Worm (Caenorhabditis elegans) whole organism, early embryonic: Measurements from ENCODE around the gene C16C8.17.
A peak's percentile ranks its signal among the peaks of the same experiment; 100 is the strongest.

ENCODE experiments used
- B0310.2 ChIP-seq: sonication (generic microtip); optimal IDR thresholded peaks from 2 replicates; lab custom pipeline; 2016; ENCODE audit warnings: mild to moderate bottlenecking, missing genetic modification characterization, missing compliant biosample characterization
- F13C5.2 ChIP-seq: sonication (generic microtip); optimal IDR thresholded peaks from 2 replicates; lab custom pipeline; 2017; ENCODE audit warnings: mild to moderate bottlenecking, missing genetic modification characterization, inconsistent platforms, missing compliant biosample characterization
- aly-1 ChIP-seq: sonication (generic microtip); optimal IDR thresholded peaks from 2 replicates; lab custom pipeline; 2016; ENCODE audit warnings: missing genetic modification characterization, missing compliant biosample characterization
- ama-1 ChIP-seq: fragments of 150-350 bp; optimal IDR thresholded peaks from 2 replicates; lab custom pipeline; 2014
- ceh-13 ChIP-seq: fragments of 200-800 bp; sonication (Bioruptor generic); optimal IDR thresholded peaks from 2 replicates; lab custom pipeline; 2018; ENCODE audit warnings: mild to moderate bottlenecking, missing genetic modification characterization, missing compliant biosample characterization
- ceh-36 ChIP-seq: sonication (generic microtip); optimal IDR thresholded peaks from 2 replicates; lab custom pipeline; 2016; ENCODE audit warnings: missing genetic modification characterization, inconsistent platforms, missing compliant biosample characterization
- ets-7 ChIP-seq: sonication (generic microtip); optimal IDR thresholded peaks from 2 replicates; lab custom pipeline; 2016; ENCODE audit warnings: missing genotype, missing genetic modification characterization, missing compliant biosample characterization
- flt-1 ChIP-seq: fragments of 200-800 bp; sonication (Bioruptor generic); IDR thresholded peaks from 2 replicates; pipeline ENCODE4 v1.3.6; 2022; ENCODE audit warnings: missing genetic modification characterization, missing compliant biosample characterization
- hmbx-1 ChIP-seq: sonication (generic microtip); optimal IDR thresholded peaks from 2 replicates; lab custom pipeline; 2016; ENCODE audit warnings: mild to moderate bottlenecking, missing genetic modification characterization, missing compliant biosample characterization
- hmg-4 ChIP-seq: fragments of 200-800 bp; sonication (Bioruptor generic); optimal IDR thresholded peaks from 2 replicates; lab custom pipeline; 2018; ENCODE audit warnings: mild to moderate bottlenecking, missing genetic modification characterization, missing compliant biosample characterization
- hnd-1 ChIP-seq: sonication (generic microtip); optimal IDR thresholded peaks from 2 replicates; lab custom pipeline; 2016; ENCODE audit warnings: missing genetic modification characterization, missing compliant biosample characterization
- pes-1 ChIP-seq: fragments of 200-800 bp; sonication (Bioruptor generic); IDR thresholded peaks from 2 replicates; pipeline ENCODE4 v1.3.6; 2022; ENCODE audit warnings: missing genetic modification reagents, missing genetic modification characterization, missing compliant biosample characterization
- scrt-1 ChIP-seq: fragments of 200-800 bp; sonication (Bioruptor generic); IDR thresholded peaks from 2 replicates; pipeline ENCODE4 v1.3.6; 2022; ENCODE audit warnings: missing genetic modification characterization, missing compliant biosample characterization
- sea-1 ChIP-seq: fragments of 200-800 bp; sonication (Bioruptor generic); conservative IDR thresholded peaks from 2 replicates; pipeline ENCODE4 v1.3.6; 2022; ENCODE audit warnings: missing genetic modification characterization, missing compliant biosample characterization
- tbx-11 ChIP-seq: fragments of 200-800 bp; sonication (Bioruptor generic); IDR thresholded peaks from 2 replicates; pipeline ENCODE4 v1.3.6; 2022; ENCODE audit warnings: missing genetic modification characterization, missing compliant biosample characterization
- tbx-37 ChIP-seq: fragments of 200-800 bp; sonication (Bioruptor generic); conservative IDR thresholded peaks from 2 replicates; pipeline ENCODE4 v1.3.6; 2022; ENCODE audit warnings: missing genetic modification reagents, missing genetic modification characterization, missing compliant biosample characterization
- tra-4 ChIP-seq: sonication (generic microtip); optimal IDR thresholded peaks from 2 replicates; lab custom pipeline; 2017; ENCODE audit warnings: missing genetic modification characterization, missing compliant biosample characterization

Gene C16C8.17

DNA sequence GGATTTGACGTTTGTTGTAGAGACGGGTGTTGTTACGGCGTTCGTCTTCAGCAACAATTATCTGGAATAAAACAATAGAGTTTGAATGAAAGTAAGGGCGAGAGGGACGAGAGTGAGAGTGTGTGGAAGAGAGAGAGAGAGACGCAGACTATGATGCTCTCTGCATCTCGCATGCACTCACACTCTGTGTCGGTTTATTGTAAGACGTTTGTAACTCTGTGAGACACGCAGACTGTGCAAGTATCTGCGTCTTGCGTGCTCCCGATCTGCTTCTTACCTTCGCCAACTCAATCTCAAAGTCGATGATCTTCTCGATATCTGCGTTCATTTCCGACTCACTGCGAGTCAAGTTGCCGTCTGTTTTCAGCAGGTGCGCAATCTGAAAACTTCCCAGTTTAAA lies 17.7 kb upstream of the C16C8.17 start:
- TF ChIP-seq tbx-11 (GFP tag; lab: Robert Waterston, UW) = no peak
- no peak for TF ChIP-seq hnd-1
- no peak for TF ChIP-seq aly-1 (tag; lab: Kevin White, UChicago)
- no peak for TF ChIP-seq pes-1 (GFP tag; lab: Robert Waterston, UW)
- TF ChIP-seq hmbx-1 = no peak
- no peak for TF ChIP-seq tbx-37 (GFP tag; lab: Robert Waterston, UW)
- TF ChIP-seq sea-1 (GFP tag; lab: Robert Waterston, UW) = no peak
- no peak for TF ChIP-seq F13C5.2 (tag; lab: Kevin White, UChicago)
- no peak for TF ChIP-seq ceh-36 (tag; lab: Kevin White, UChicago)
- TF ChIP-seq hmg-4 (GFP tag; lab: Kevin White, UChicago) = no peak
- TF ChIP-seq ama-1 (lab: Kevin White, UChicago) = no peak
- TF ChIP-seq scrt-1 = no peak

DNA sequence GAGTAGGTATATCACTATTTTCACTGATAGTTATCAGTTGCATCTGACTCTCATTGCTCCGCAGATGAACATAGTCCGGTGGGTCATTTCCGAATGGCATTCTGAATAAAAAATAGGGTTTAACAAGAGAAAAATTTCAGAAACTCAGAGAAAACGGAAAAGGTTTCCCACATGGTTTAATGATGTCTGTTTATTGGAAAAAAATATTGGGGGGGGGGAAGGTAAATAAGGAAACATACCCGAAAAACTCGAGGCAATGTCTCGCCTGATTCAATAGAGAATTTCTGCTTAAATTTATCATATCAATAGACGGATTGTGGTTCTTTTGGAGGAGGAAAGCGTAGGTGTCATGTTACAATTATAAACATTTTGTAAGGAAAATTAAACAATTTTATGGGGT lies 15.2 kb upstream of the C16C8.17 start, which contains the start of gene nep-11:
nep-11 (minus strand) TSS at position 101 of the 400 bp plus-strand sequence.
- no peak for TF ChIP-seq tbx-11 (GFP tag; lab: Robert Waterston, UW)
- no peak for TF ChIP-seq hmg-4 (GFP tag; lab: Kevin White, UChicago)
- TF ChIP-seq hnd-1 = no peak
- no peak for TF ChIP-seq scrt-1
- TF ChIP-seq ceh-13 (GFP tag; lab: Kevin White, UChicago) = no peak
- no peak for TF ChIP-seq B0310.2
- no peak for TF ChIP-seq aly-1 (tag; lab: Kevin White, UChicago)
- TF ChIP-seq flt-1 (GFP tag; lab: Robert Waterston, UW) = no peak
- no peak for TF ChIP-seq sea-1 (GFP tag; lab: Robert Waterston, UW)
- no peak for TF ChIP-seq hmbx-1
- TF ChIP-seq tra-4 (tag; lab: Kevin White, UChicago) = no peak
- no peak for TF ChIP-seq ama-1 (lab: Kevin White, UChicago)
- TF ChIP-seq ets-7 (tag; lab: Kevin White, UChicago) = no peak
- no peak for TF ChIP-seq tbx-37 (GFP tag; lab: Robert Waterston, UW)
- no peak for TF ChIP-seq pes-1 (GFP tag; lab: Robert Waterston, UW)

DNA sequence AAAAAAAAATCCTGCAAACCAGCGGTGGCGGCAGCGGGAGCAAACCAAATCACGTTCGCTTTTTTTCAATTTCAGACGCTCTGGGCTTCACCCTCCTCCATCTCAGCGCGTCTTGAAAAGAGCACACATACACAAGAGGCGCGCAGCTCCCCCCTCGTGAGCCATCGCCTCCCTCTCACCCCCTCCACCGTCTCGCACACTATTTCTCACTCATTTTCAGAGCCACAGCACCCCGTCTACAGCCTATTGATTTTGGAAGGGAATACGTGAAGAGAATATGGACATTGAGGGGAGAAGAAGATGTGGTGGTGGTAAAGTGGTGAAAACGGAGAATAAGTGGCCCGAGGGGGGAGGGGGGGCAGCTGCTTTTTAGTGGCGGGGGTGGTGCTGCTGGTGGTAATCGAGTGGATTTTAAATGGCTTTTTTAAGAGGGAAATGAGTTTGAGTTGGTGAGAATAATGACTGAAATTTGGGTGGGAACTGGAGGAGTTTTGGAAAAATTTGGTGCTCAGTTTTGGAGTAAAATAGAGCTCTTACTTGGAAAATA lies 12.4 kb upstream of the C16C8.17 start:
- TF ChIP-seq B0310.2 = no peak
- TF ChIP-seq sea-1 (GFP tag; lab: Robert Waterston, UW) = no peak
- no peak for TF ChIP-seq ets-7 (tag; lab: Kevin White, UChicago)

DNA sequence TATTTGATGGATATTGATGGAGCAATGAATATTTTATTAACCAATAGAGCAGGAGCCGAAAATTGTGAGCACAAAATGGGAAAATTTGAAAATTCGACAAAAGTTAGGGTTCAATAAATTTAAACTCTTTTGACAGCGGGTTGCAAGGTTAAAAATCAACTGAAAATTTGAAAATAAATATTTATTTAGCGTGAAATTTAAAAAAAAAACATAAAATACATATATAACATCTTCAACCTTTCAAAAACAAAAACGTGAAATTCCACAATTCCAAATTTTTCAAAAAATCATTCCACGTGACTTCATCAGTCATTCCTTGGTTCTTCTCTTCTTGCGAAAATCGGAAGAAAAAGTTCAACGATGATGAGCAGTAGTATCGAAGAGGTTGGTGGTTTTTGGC lies 11.2 kb upstream of the C16C8.17 start, which contains the start of gene C16C8.18:
C16C8.18 (plus strand) TSS at position 301 of the 400 bp plus-strand sequence.
- TF ChIP-seq hnd-1 (no peak), ceh-13 (GFP tag; lab: Kevin White, UChicago) (no peak), ets-7 (tag; lab: Kevin White, UChicago) (no peak), scrt-1 (no peak), F13C5.2 (tag; lab: Kevin White, UChicago) (no peak), flt-1 (GFP tag; lab: Robert Waterston, UW) (no peak), pes-1 (GFP tag; lab: Robert Waterston, UW) (no peak), hmg-4 (GFP tag; lab: Kevin White, UChicago) (no peak), tra-4 (tag; lab: Kevin White, UChicago) (no peak), ceh-36 (tag; lab: Kevin White, UChicago) (no peak), ama-1 (lab: Kevin White, UChicago) (no peak), tbx-11 (GFP tag; lab: Robert Waterston, UW) (no peak), aly-1 (tag; lab: Kevin White, UChicago) (no peak), hmbx-1 (no peak), tbx-37 (GFP tag; lab: Robert Waterston, UW) (no peak), sea-1 (GFP tag; lab: Robert Waterston, UW) (no peak), B0310.2 (no peak)

DNA sequence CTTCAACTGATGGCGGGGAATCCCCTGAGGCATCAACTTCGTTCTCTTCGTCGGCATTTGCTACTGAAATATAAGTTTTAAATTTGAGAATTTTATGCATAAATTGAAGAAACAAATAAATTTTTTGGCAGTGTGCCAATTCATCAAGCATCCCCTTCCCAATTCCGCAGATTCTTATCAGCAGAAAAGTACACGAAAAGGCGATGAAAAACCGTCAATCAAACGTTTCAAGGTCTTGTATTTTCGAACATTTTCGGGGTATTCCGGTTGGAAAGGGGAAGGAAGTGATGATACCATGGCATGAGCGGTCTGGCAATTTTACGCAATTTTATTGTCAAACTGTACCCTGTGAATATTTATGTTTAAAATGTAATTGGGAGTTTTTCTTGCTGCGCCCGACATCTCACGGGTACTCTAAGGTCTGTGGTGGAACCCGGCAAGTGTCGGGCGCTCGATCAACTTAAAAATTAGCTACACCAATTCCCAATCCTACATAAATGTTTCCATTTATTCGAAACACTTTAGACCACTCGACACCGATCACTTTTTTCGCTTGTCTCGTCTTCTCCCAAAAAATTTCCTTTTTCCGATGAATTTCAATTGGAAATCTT lies 5.6 kb upstream of the C16C8.17 start:
- TF ChIP-seq scrt-1 (no peak), pes-1 (GFP tag; lab: Robert Waterston, UW) (no peak), B0310.2 (no peak), sea-1 (GFP tag; lab: Robert Waterston, UW) (no peak), ceh-13 (GFP tag; lab: Kevin White, UChicago) (no peak), ama-1 (lab: Kevin White, UChicago) (no peak), aly-1 (tag; lab: Kevin White, UChicago) (no peak), tbx-37 (GFP tag; lab: Robert Waterston, UW) (no peak), hmbx-1 (no peak), tra-4 (tag; lab: Kevin White, UChicago) (no peak)

DNA sequence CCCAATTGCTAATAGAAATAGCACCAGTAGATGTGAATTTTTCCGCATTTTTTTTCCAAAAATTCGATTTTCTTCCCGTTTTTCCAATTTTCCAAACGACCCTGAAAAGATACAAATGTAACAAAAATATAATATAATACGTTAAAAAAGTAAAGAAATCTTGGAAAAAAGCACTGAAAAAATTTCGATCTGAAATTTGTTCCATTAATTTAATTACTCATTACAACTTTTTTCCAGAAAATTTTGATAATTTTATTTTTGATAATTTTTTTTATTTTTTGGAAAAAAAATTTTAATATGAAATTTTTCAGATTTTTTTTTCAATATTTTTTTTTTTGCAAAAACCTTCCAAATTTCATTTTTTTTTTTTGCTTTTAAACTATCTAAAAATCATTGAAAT lies 4.2 kb upstream of the C16C8.17 start, which contains the start of gene skpo-2:
skpo-2 (minus strand) TSS at position 101 of the 400 bp plus-strand sequence.
- TF ChIP-seq B0310.2 (no peak), hmg-4 (GFP tag; lab: Kevin White, UChicago) (no peak), pes-1 (GFP tag; lab: Robert Waterston, UW) (no peak), tbx-37 (GFP tag; lab: Robert Waterston, UW) (no peak), hnd-1 (no peak), tra-4 (tag; lab: Kevin White, UChicago) (no peak), ceh-13 (GFP tag; lab: Kevin White, UChicago) (no peak), ets-7 (tag; lab: Kevin White, UChicago) (no peak), hmbx-1 (no peak), tbx-11 (GFP tag; lab: Robert Waterston, UW) (no peak), ceh-36 (tag; lab: Kevin White, UChicago) (no peak), sea-1 (GFP tag; lab: Robert Waterston, UW) (no peak), ama-1 (lab: Kevin White, UChicago) (no peak), scrt-1 (no peak), F13C5.2 (tag; lab: Kevin White, UChicago) (no peak), aly-1 (tag; lab: Kevin White, UChicago) (no peak)

DNA sequence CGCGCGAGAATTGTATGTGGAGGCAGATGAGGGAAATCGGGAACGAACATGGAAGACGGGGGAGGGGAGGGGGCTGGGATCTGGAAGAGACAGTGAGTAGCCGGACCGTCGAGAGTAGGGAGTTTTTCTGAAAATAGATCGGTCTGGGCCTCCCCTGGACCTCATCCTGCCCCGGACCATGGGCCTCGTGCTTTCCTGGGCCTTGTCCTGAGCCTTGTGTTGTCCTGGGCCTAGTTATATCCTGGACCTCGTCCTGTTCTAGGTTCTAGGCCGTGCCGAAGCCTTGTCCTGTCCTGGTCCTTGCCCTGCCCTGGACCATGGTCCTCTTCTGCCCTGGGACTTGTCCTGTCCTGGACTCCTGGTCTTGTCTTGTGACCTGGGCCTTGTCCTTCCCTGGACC lies 3.2 kb upstream of the C16C8.17 start:
- TF ChIP-seq ama-1 (lab: Kevin White, UChicago) = no peak
- TF ChIP-seq ets-7 (tag; lab: Kevin White, UChicago) = no peak
- 0 out of 2 replicates have a peak, but pooled peaks have one; percentile 21 for TF ChIP-seq tbx-11 (GFP tag; lab: Robert Waterston, UW)
- TF ChIP-seq flt-1 (GFP tag; lab: Robert Waterston, UW) = no peak
